Worm (Caenorhabditis elegans) whole organism, L4/young adult: ENCODE results near the gene rga-3.

ENCODE experiments used
- dao-5 ChIP-seq: sonication (generic microtip); optimal IDR thresholded peaks from 2 replicates; lab custom pipeline; 2016; ENCODE audit warnings: missing genotype, missing genetic modification characterization, moderate library complexity, missing compliant biosample characterization
- him-1 ChIP-seq: sonication (generic microtip); optimal IDR thresholded peaks from 2 replicates; lab custom pipeline; 2016; ENCODE audit warnings: missing genotype, missing genetic modification reagents, missing genetic modification characterization, missing compliant biosample characterization

DNA sequence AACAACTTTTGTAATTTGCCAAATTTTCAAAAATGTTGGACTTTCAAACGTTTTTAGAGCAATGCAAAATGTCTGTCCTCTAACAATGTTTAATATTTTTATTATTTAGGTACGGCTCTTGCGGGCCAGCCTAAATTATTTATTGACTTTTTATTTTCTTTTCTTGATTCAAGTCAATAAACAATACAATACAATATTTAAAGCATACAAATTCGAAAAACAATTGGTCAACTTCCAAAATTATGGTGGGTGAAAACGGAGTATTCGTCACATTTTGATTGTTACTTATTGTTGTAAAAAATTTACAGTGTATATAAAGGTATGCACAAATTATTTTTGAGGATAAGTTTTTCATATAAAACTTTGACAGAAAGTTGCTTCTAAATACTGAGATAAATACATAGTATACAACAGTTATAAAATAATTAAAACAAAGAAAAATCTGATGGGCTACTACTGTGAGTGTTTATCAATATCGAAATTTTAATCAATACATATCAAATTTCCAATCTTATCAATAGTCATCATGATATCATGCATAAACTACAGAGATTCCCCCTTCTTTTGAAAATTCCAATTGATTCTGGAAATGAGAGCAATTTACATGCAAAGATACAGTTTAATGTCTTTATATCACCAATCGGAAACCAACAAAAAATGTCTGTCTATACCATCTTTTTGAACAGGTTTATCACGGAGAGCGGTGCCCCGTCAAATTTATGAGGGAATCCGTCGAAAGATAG, 25.8 kb upstream of the rga-3 start, which contains the start of gene F25B4.8:
- no peak for TF ChIP-seq him-1
- TF ChIP-seq dao-5 (tag; lab: Kevin White, UChicago): no peak
